Fruit fly (Drosophila melanogaster): ENCODE data around the gene poe.

poe gene

DNA sequence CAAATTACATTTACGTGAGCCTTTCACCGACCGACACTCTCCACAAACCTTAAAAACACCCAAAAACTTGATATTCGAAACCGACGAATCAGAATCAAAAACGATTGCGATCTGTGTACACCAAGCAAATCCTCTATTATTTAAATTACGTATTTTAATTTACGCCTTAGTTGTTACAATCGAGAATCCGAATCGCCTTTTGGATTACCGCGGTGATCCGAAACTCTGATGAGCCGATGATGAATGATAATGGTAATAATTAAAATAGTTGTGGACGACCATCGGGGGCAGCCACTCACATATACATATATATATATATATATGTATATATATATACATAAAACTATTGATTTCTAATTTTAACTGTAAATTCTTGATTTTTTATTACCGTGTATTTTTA, 31.7 kb downstream of the poe start, which contains the start of gene CG7367:
Gene CG7367 (minus strand): TSS at position 101 of the 400 bp plus-strand sequence.
- TF ChIP-seq CG10669 (GFP tag; optimal IDR thresholded peaks at IDR 0.05) = no peak
- no peak for TF ChIP-seq CG3032 (tag; optimal IDR thresholded peaks at IDR 0.05)
- TF ChIP-seq net (GFP tag; optimal IDR thresholded peaks at IDR 0.05) = no peak
- no peak for TF ChIP-seq CG4318 (GFP tag; optimal IDR thresholded peaks at IDR 0.05)
- TF ChIP-seq CG8119 (GFP tag; IDR thresholded peaks at IDR 0.05) = no peak

DNA sequence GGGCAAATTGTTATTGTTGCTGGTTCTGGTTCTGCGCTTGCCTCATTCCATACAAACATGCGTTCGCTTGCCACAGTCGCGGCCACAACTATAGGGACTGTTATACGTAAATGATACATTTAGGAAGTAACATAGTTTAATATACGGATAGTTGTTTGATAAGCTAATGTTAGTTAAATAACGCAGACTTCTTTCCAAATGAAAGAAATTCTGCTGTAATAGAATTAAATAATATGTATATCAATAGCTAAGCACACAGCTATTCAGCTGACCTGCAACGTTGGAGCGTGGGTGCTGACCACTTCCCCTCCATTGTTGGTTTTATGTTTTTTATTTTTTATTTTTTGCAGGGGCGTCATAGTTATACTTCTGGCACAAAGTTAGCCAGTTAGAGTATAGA, 36.7 kb downstream of the poe start:
- TF ChIP-seq Gug (GFP tag; IDR thresholded peaks at IDR 0.05) (peak; percentile 65), CG11294 (GFP tag; IDR thresholded peaks at IDR 0.05) (peak; percentile 47; the same call in 1 of the 2 replicates), Eip93F (GFP tag; optimal IDR thresholded peaks at IDR 0.05) (no peak), Blimp-1 (GFP tag; optimal IDR thresholded peaks at IDR 0.05) (no peak), dsx (GFP tag; optimal IDR thresholded peaks at IDR 0.05; ENCODE audit: poor library complexity, severe bottlenecking) (peak; percentile 57), CG11762 (GFP tag; optimal IDR thresholded peaks at IDR 0.05; ENCODE audit: insufficient read depth) (peak; percentile 28), Eip75B (GFP tag; optimal IDR thresholded peaks at IDR 0.05) (peak; percentile 63), lz (GFP tag; optimal IDR thresholded peaks at IDR 0.05) (peak; percentile 31), cyc (GFP tag; optimal IDR thresholded peaks at IDR 0.05) (peak; percentile 23), CG11902 (GFP tag; optimal IDR thresholded peaks at IDR 0.05) (no peak), Ets21C (GFP tag; optimal IDR thresholded peaks at IDR 0.05) (peak; percentile 3), Met (GFP tag; optimal IDR thresholded peaks at IDR 0.05) (no peak), Sox14 (GFP tag; optimal IDR thresholded peaks at IDR 0.05) (peak; percentile 71), fd85E (GFP tag; optimal IDR thresholded peaks at IDR 0.05) (no peak), CG8632 (GFP tag; optimal IDR thresholded peaks at IDR 0.05) (no peak), dac (GFP tag; optimal IDR thresholded peaks at IDR 0.05) (peak; percentile 11), CG8319 (GFP tag; optimal IDR thresholded peaks at IDR 0.05) (no peak), acj6 (GFP tag; optimal IDR thresholded peaks at IDR 0.05) (peak; percentile 54), CG6276 (GFP tag; optimal IDR thresholded peaks at IDR 0.05) (no peak), topi (GFP tag; optimal IDR thresholded peaks at IDR 0.05) (peak; percentile 32), Sox102F (GFP tag; optimal IDR thresholded peaks at IDR 0.05) (no peak), CG15336 (GFP tag; IDR thresholded peaks at IDR 0.05) (peak; percentile 91), CG6792 (GFP tag; optimal IDR thresholded peaks at IDR 0.05) (peak; percentile 44), CG1621 (tag; optimal IDR thresholded peaks at IDR 0.05) (peak; percentile 41), CG9139 (GFP tag; optimal IDR thresholded peaks at IDR 0.05) (no peak), spab (GFP tag; optimal IDR thresholded peaks at IDR 0.05) (no peak), CG6808 (GFP tag; optimal IDR thresholded peaks at IDR 0.05) (peak; percentile 22), Hr4 (GFP tag; optimal IDR thresholded peaks at IDR 0.05) (peak; percentile 76), Hr39 (GFP tag; optimal IDR thresholded peaks at IDR 0.05) (peak; percentile 39), CG10631 (GFP tag; optimal IDR thresholded peaks at IDR 0.05) (peak; percentile 51), Lpt (GFP tag; optimal IDR thresholded peaks at IDR 0.05) (peak; percentile 71), fd59A (GFP tag; optimal IDR thresholded peaks at IDR 0.05) (peak; percentile 37), CG16779 (tag; optimal IDR thresholded peaks at IDR 0.05) (no peak), fkh (GFP tag; optimal IDR thresholded peaks at IDR 0.05) (no peak), net (GFP tag; optimal IDR thresholded peaks at IDR 0.05) (peak; percentile 65), esn (GFP tag; optimal IDR thresholded peaks at IDR 0.05) (peak; percentile 48), CG6854 (GFP tag; optimal IDR thresholded peaks at IDR 0.05) (no peak), Ets96B (tag; optimal IDR thresholded peaks at IDR 0.05) (peak; percentile 45), CG7368 (GFP tag; optimal IDR thresholded peaks at IDR 0.05) (peak; percentile 34), CG8119 (GFP tag; IDR thresholded peaks at IDR 0.05) (peak; percentile 84; the same call in 2 of the 3 replicates), svp (GFP tag) (no peak), CG3032 (tag; optimal IDR thresholded peaks at IDR 0.05) (peak; percentile 36), CG4318 (GFP tag; optimal IDR thresholded peaks at IDR 0.05) (no peak), CG31627 (GFP tag; optimal IDR thresholded peaks at IDR 0.05) (peak; percentile 39), Sox15 (GFP tag; optimal IDR thresholded peaks at IDR 0.05) (peak; percentile 2), vri (GFP tag; optimal IDR thresholded peaks at IDR 0.05) (peak; percentile 22), pdm3 (GFP tag; optimal IDR thresholded peaks at IDR 0.05) (peak; percentile 66), eg (GFP tag; IDR thresholded peaks at IDR 0.05) (peak; percentile 91), achi (GFP tag; optimal IDR thresholded peaks at IDR 0.05) (peak; percentile 62)

All from whole organism, prepupa.